Worm (Caenorhabditis elegans) whole organism, midembryonic: ENCODE measurements around the gene T28C6.11.

Source experiments
- T22C8.4 ChIP-seq: fragments of 200-800 bp; sonication (Bioruptor generic); IDR thresholded peaks from 2 replicates; pipeline ENCODE4 v1.3.6; 2022; ENCODE audit warnings: missing genetic modification characterization, missing compliant biosample characterization
- cog-1 ChIP-seq: sonication (generic microtip); optimal IDR thresholded peaks from 2 replicates; lab custom pipeline; 2016; ENCODE audit warnings: missing genetic modification characterization, missing compliant biosample characterization
- flt-1 ChIP-seq: fragments of 200-800 bp; sonication (Bioruptor generic); IDR thresholded peaks from 2 replicates; pipeline ENCODE4 v1.3.6; 2022; ENCODE audit warnings: missing genetic modification characterization, missing compliant biosample characterization
- klf-2 ChIP-seq: fragments of 200-800 bp; sonication (Bioruptor generic); conservative IDR thresholded peaks from 2 replicates; pipeline ENCODE4 v1.3.6; 2022; ENCODE audit warnings: missing genetic modification reagents, missing genetic modification characterization, missing compliant biosample characterization
- med-1 ChIP-seq: sonication (generic microtip); optimal IDR thresholded peaks from 2 replicates; lab custom pipeline; 2017; ENCODE audit warnings: missing genetic modification characterization, mild to moderate bottlenecking, missing compliant biosample characterization, antibody characterized with exemption, missing genetic modification reagents; ENCODE audit not compliant: insufficient read depth
- ref-1 ChIP-seq: fragments of 200-800 bp; sonication (Bioruptor generic); conservative IDR thresholded peaks from 2 replicates; pipeline ENCODE4 v1.3.6; 2022; ENCODE audit warnings: missing genetic modification reagents, missing genetic modification characterization, missing compliant biosample characterization
- tab-1 ChIP-seq: fragments of 200-800 bp; sonication (Bioruptor generic); IDR thresholded peaks from 2 replicates; pipeline ENCODE4 v1.3.6; 2022; ENCODE audit warnings: missing genetic modification characterization, missing compliant biosample characterization
- ztf-23 ChIP-seq: fragments of 200-800 bp; sonication (Bioruptor generic); IDR thresholded peaks from 2 replicates; pipeline ENCODE4 v1.3.6; 2022; ENCODE audit warnings: missing genetic modification reagents, missing genetic modification characterization, missing compliant biosample characterization
- ztf-29 ChIP-seq: fragments of 200-800 bp; sonication (Bioruptor generic); IDR thresholded peaks from 2 replicates; pipeline ENCODE4 v1.3.6; 2022; ENCODE audit warnings: missing genetic modification reagents, missing genetic modification characterization, missing compliant biosample characterization

- TF ChIP-seq T22C8.4 (GFP tag; lab: Robert Waterston, UW) (no peak), cog-1 (no peak), ref-1 (GFP tag; lab: Robert Waterston, UW) (no peak), med-1 (GFP tag; lab: Kevin White, UChicago) (no peak), flt-1 (GFP tag; lab: Robert Waterston, UW) (no peak), ztf-29 (GFP tag; lab: Robert Waterston, UW) (no peak), ztf-23 (GFP tag; lab: Robert Waterston, UW) (no peak), tab-1 (GFP tag; lab: Robert Waterston, UW) (no peak), klf-2 (no peak)
Observed at ce11 chrIV:8850807-8851206, 10.7 kb upstream of the T28C6.11 start.
